Worm (Caenorhabditis elegans) whole organism, L4 larva: ENCODE data around the gene ilys-4.

ENCODE experiments used
- D1046.2 ChIP-seq: fragments of 200-800 bp; sonication (Bioruptor generic); IDR thresholded peaks from 2 replicates; pipeline ENCODE4 v1.3.6; 2022; ENCODE audit warnings: missing genetic modification characterization, missing compliant biosample characterization
- F10B5.3 ChIP-seq: sonication (generic microtip); optimal IDR thresholded peaks from 2 replicates; lab custom pipeline; 2016; ENCODE audit warnings: mild to moderate bottlenecking, missing genetic modification characterization, missing compliant biosample characterization
- Y105C5A.15 ChIP-seq: fragments of 200-800 bp; sonication (Bioruptor generic); IDR thresholded peaks from 2 replicates; pipeline ENCODE4 v1.3.6; 2022; ENCODE audit warnings: missing genetic modification characterization, missing compliant biosample characterization
- Y75B8A.6 ChIP-seq: fragments of 200-800 bp; sonication (Bioruptor generic); IDR thresholded peaks from 2 replicates; pipeline ENCODE4 v1.3.6; 2022; ENCODE audit warnings: missing genetic modification reagents, missing genetic modification characterization, missing compliant biosample characterization
- ZK546.5 ChIP-seq, 2 experiments: sonication (generic microtip); optimal IDR thresholded peaks; 2 replicates each; lab custom pipeline; 2017; ENCODE audit warnings: missing biosample characterization in 2 of 2, missing genetic modification characterization in 2 of 2
- aly-2 ChIP-seq: sonication (generic microtip); optimal IDR thresholded peaks from 2 replicates; lab custom pipeline; 2018; ENCODE audit warnings: missing biosample characterization, missing genetic modification characterization
- ceh-28 ChIP-seq: fragments of 150-350 bp; optimal IDR thresholded peaks from 2 replicates; lab custom pipeline; 2014; ENCODE audit warnings: missing biosample characterization, missing genetic modification reagents, missing genetic modification characterization
- ceh-32 ChIP-seq: sonication (generic microtip); optimal IDR thresholded peaks from 2 replicates; lab custom pipeline; 2016; ENCODE audit warnings: mild to moderate bottlenecking, missing genetic modification characterization, missing compliant biosample characterization; ENCODE audit not compliant: poor library complexity
- ceh-82 ChIP-seq: sonication (generic microtip); optimal IDR thresholded peaks from 2 replicates; lab custom pipeline; 2017; ENCODE audit warnings: missing biosample characterization, missing genetic modification characterization
- daf-12 ChIP-seq: fragments of 150-350 bp; optimal IDR thresholded peaks from 2 replicates; lab custom pipeline; 2014; ENCODE audit warnings: missing biosample characterization, missing genetic modification reagents, missing genetic modification characterization
- daf-16 ChIP-seq, 3 experiments: sonication (generic microtip); optimal IDR thresholded peaks; 2 replicates each; lab custom pipeline; 2016 to 2017; ENCODE audit warnings: missing genetic modification characterization in 3 of 3, missing genetic modification reagents in 3 of 3, mild to moderate bottlenecking in 2 of 3, missing compliant biosample characterization in 2 of 3, missing biosample characterization in 1 of 3, moderate library complexity in 1 of 3
- daf-19 ChIP-seq: fragments of 200-800 bp; sonication (Bioruptor generic); conservative IDR thresholded peaks from 2 replicates; pipeline ENCODE4 v1.3.6; 2022; ENCODE audit warnings: missing genetic modification characterization, missing compliant biosample characterization
- dmd-6 ChIP-seq: fragments of 200-800 bp; sonication (Bioruptor generic); IDR thresholded peaks from 2 replicates; pipeline ENCODE4 v1.3.6; 2022; ENCODE audit warnings: missing genetic modification reagents, missing genetic modification characterization, missing compliant biosample characterization
- dmd-8 ChIP-seq: fragments of 200-800 bp; sonication (Bioruptor generic); IDR thresholded peaks from 2 replicates; pipeline ENCODE4 v1.3.6; 2022; ENCODE audit warnings: missing genetic modification characterization, missing compliant biosample characterization
- dpl-1 ChIP-seq: fragments of 150-350 bp; optimal IDR thresholded peaks from 2 replicates; lab custom pipeline; 2014; ENCODE audit warnings: missing biosample characterization, missing genetic modification reagents, missing genetic modification characterization
- duxl-1 ChIP-seq: sonication (generic microtip); optimal IDR thresholded peaks from 2 replicates; lab custom pipeline; 2016; ENCODE audit warnings: mild to moderate bottlenecking, missing genetic modification characterization, moderate library complexity, missing compliant biosample characterization; ENCODE audit not compliant: poor library complexity
- dve-1 ChIP-seq: sonication (generic microtip); optimal IDR thresholded peaks from 2 replicates; lab custom pipeline; 2017; ENCODE audit warnings: antibody characterized with exemption, mild to moderate bottlenecking, missing genetic modification characterization, missing compliant biosample characterization; ENCODE audit not compliant: insufficient read depth
- fos-1 ChIP-seq: fragments of 150-350 bp; optimal IDR thresholded peaks from 2 replicates; lab custom pipeline; 2014; ENCODE audit warnings: missing biosample characterization, missing genetic modification characterization
- hlh-11 ChIP-seq: fragments of 200-800 bp; sonication (Bioruptor generic); optimal IDR thresholded peaks from 2 replicates; lab custom pipeline; 2018; ENCODE audit warnings: mild to moderate bottlenecking, missing genetic modification characterization, missing compliant biosample characterization
- hmg-1.1 ChIP-seq: fragments of 200-800 bp; sonication (Bioruptor generic); IDR thresholded peaks from 2 replicates; pipeline ENCODE4 v1.3.6; 2022; ENCODE audit warnings: missing genetic modification reagents, missing genetic modification characterization, missing compliant biosample characterization
- lin-1 ChIP-seq: fragments of 200-800 bp; sonication (Bioruptor generic); IDR thresholded peaks from 2 replicates; pipeline ENCODE4 v1.3.6; 2022; ENCODE audit warnings: missing genetic modification reagents, missing genetic modification characterization, missing compliant biosample characterization
- lin-38 ChIP-seq: fragments of 200-800 bp; sonication (Bioruptor generic); IDR thresholded peaks from 2 replicates; pipeline ENCODE4 v1.3.6; 2022; ENCODE audit warnings: missing genetic modification reagents, missing genetic modification characterization, missing compliant biosample characterization
- lin-39 ChIP-seq: fragments of 150-350 bp; optimal IDR thresholded peaks from 2 replicates; lab custom pipeline; 2014; ENCODE audit warnings: missing biosample characterization, missing genetic modification reagents, missing genetic modification characterization
- lir-3 ChIP-seq: sonication (generic microtip); optimal IDR thresholded peaks from 2 replicates; lab custom pipeline; 2016; ENCODE audit warnings: mild to moderate bottlenecking, missing genetic modification characterization, missing compliant biosample characterization
- lsy-2 ChIP-seq, 2 experiments: fragments of 150-350 bp in 1 of 2; sonication (generic microtip) in 1 of 2; optimal IDR thresholded peaks; 2 replicates each; lab custom pipeline; 2014 to 2017; ENCODE audit warnings: missing biosample characterization in 2 of 2, missing genetic modification characterization in 2 of 2
- madf-9 ChIP-seq: fragments of 200-800 bp; sonication (Bioruptor generic); conservative IDR thresholded peaks from 2 replicates; pipeline ENCODE4 v1.3.6; 2022; ENCODE audit warnings: missing genetic modification reagents, missing genetic modification characterization, missing compliant biosample characterization
- mdl-1 ChIP-seq, 2 experiments: fragments of 150-350 bp in 1 of 2; sonication (generic microtip) in 1 of 2; optimal IDR thresholded peaks; 2 replicates each; lab custom pipeline; 2014 to 2017; ENCODE audit warnings: missing biosample characterization in 2 of 2, missing genetic modification characterization in 2 of 2
- mdt-29 ChIP-seq: fragments of 200-800 bp; sonication (Bioruptor generic); IDR thresholded peaks from 2 replicates; pipeline ENCODE4 v1.3.6; 2022; ENCODE audit warnings: missing genetic modification reagents, missing genetic modification characterization, missing compliant biosample characterization
- mep-1 ChIP-seq: fragments of 150-350 bp; sonication (generic microtip); optimal IDR thresholded peaks from 3 replicates; lab custom pipeline; 2014; ENCODE audit warnings: missing biosample characterization, missing genetic modification characterization
- mxl-2 ChIP-seq: fragments of 200-800 bp; sonication (Bioruptor generic); conservative IDR thresholded peaks from 2 replicates; pipeline ENCODE4 v1.3.6; 2022; ENCODE audit warnings: missing genetic modification reagents, missing genetic modification characterization, missing compliant biosample characterization
- nhr-237 ChIP-seq: sonication (generic microtip); optimal IDR thresholded peaks from 2 replicates; lab custom pipeline; 2017; ENCODE audit warnings: missing biosample characterization, missing genetic modification characterization
- nhr-28 ChIP-seq: fragments of 150-350 bp; optimal IDR thresholded peaks from 2 replicates; lab custom pipeline; 2014; ENCODE audit warnings: missing biosample characterization, missing genetic modification characterization
- nhr-42 ChIP-seq: fragments of 200-800 bp; sonication (Bioruptor generic); IDR thresholded peaks from 2 replicates; pipeline ENCODE4 v1.3.6; 2022; ENCODE audit warnings: missing genetic modification characterization, missing compliant biosample characterization
- nhr-48 ChIP-seq: sonication (generic microtip); optimal IDR thresholded peaks from 2 replicates; lab custom pipeline; 2016; ENCODE audit warnings: mild to moderate bottlenecking, missing genetic modification characterization, missing compliant biosample characterization
- nhr-6 ChIP-seq: fragments of 150-350 bp; optimal IDR thresholded peaks from 2 replicates; lab custom pipeline; 2014; ENCODE audit warnings: missing biosample characterization, missing genetic modification characterization
- nhr-77 ChIP-seq: fragments of 150-350 bp; optimal IDR thresholded peaks from 2 replicates; lab custom pipeline; 2014; ENCODE audit warnings: missing biosample characterization, missing genetic modification characterization
- rbr-2 ChIP-seq: sonication (generic microtip); optimal IDR thresholded peaks from 2 replicates; lab custom pipeline; 2016; ENCODE audit warnings: missing genotype, missing genetic modification characterization, missing compliant biosample characterization
- saeg-2 ChIP-seq: fragments of 200-800 bp; sonication (Bioruptor generic); IDR thresholded peaks from 2 replicates; pipeline ENCODE4 v1.3.6; 2022; ENCODE audit warnings: missing genetic modification reagents, missing genetic modification characterization, missing compliant biosample characterization
- set-16 ChIP-seq: fragments of 200-800 bp; sonication (Bioruptor generic); IDR thresholded peaks from 2 replicates; pipeline ENCODE4 v1.3.6; 2022; ENCODE audit warnings: missing genetic modification reagents, missing genetic modification characterization, missing compliant biosample characterization
- skn-1 ChIP-seq: fragments of 150-350 bp; optimal IDR thresholded peaks from 2 replicates; lab custom pipeline; 2014; ENCODE audit warnings: missing biosample characterization, missing genetic modification characterization
- snpc-1.2 ChIP-seq: fragments of 200-800 bp; sonication (Bioruptor generic); IDR thresholded peaks from 2 replicates; pipeline ENCODE4 v1.3.6; 2022; ENCODE audit warnings: missing genetic modification reagents, missing genetic modification characterization, missing compliant biosample characterization
- spr-1 ChIP-seq: sonication (generic microtip); optimal IDR thresholded peaks from 2 replicates; lab custom pipeline; 2016; ENCODE audit warnings: mild to moderate bottlenecking, missing genetic modification characterization, missing compliant biosample characterization
- tra-1 ChIP-seq: fragments of 200-800 bp; sonication (Bioruptor generic); IDR thresholded peaks from 2 replicates; pipeline ENCODE4 v1.3.6; 2022; ENCODE audit warnings: missing genetic modification reagents, missing genetic modification characterization, missing compliant biosample characterization
- unc-130 ChIP-seq: sonication (generic microtip); optimal IDR thresholded peaks from 2 replicates; lab custom pipeline; 2016; ENCODE audit warnings: missing genetic modification reagents, missing genetic modification characterization, missing compliant biosample characterization
- unc-39 ChIP-seq: sonication (generic microtip); optimal IDR thresholded peaks from 2 replicates; lab custom pipeline; 2017; ENCODE audit warnings: missing biosample characterization, missing genetic modification characterization
- vab-7 ChIP-seq: fragments of 200-800 bp; sonication (Bioruptor generic); IDR thresholded peaks from 2 replicates; pipeline ENCODE4 v1.3.6; 2022; ENCODE audit warnings: missing genetic modification reagents, missing genetic modification characterization, missing compliant biosample characterization
- zag-1 ChIP-seq: fragments of 150-350 bp; optimal IDR thresholded peaks from 2 replicates; lab custom pipeline; 2014; ENCODE audit warnings: missing biosample characterization, missing genetic modification characterization
- zip-11 ChIP-seq: fragments of 200-800 bp; sonication (Bioruptor generic); IDR thresholded peaks from 2 replicates; pipeline ENCODE4 v1.3.6; 2022; ENCODE audit warnings: missing genetic modification characterization, missing compliant biosample characterization
- zip-2 ChIP-seq: fragments of 150-350 bp; optimal IDR thresholded peaks from 2 replicates; lab custom pipeline; 2014; ENCODE audit warnings: missing biosample characterization, missing genetic modification characterization
- ztf-11 ChIP-seq: fragments of 150-350 bp; optimal IDR thresholded peaks from 2 replicates; lab custom pipeline; 2014; ENCODE audit warnings: missing biosample characterization, missing genetic modification characterization
- ztf-7 ChIP-seq: fragments of 150-350 bp; optimal IDR thresholded peaks from 2 replicates; lab custom pipeline; 2014; ENCODE audit warnings: missing biosample characterization, missing genetic modification characterization

The ilys-4 gene

DNA sequence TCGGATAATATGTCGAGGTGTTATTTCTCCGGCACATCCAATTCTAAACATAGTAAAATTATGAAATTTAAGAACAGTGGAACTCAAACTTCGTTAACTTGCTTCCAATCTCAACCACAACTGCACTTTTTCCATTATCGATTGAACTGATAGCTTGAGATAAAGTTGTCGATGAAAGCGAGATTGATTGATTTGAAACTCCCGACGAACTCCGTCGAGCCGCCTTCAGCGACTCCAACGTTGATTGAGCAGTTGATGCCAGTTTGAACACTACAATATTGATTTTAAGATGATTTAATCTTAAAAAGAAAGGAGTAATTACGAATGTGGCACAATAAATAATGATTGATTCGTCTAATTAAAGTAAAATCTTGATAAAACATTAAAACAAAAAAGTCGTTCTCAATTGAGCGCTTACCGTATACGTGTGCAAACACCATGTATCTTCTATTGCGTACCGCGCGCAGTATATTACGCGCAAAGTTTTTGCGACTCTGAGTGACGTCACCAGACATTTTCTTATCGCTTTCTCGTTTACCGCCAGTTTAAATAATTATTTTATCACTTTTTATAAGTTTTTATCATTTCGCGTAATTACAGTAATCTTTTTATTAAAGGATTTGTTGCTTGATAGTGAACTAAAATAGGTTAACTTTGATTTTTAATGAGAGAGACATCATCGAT, 5.0 kb upstream of the ilys-4 start, which contains the start of gene arp-11:
Gene arp-11 (minus strand): TSS at position 51 of the 684 bp plus-strand sequence.
- TF ChIP-seq mep-1 (tag; lab: Kevin White, UChicago) (peak; percentile 83), snpc-1.2 (GFP tag; lab: Robert Waterston, UW) (no peak), mxl-2 (GFP tag; lab: Robert Waterston, UW) (no peak), unc-39 (no peak), saeg-2 (GFP tag; lab: Robert Waterston, UW) (no peak), vab-7 (GFP tag; lab: Robert Waterston, UW) (no peak), lir-3 (tag; lab: Kevin White, UChicago) (no peak), aly-2 (no peak), Y75B8A.6 (no peak), F10B5.3 (tag; lab: Kevin White, UChicago) (no peak), mdt-29 (GFP tag; lab: Robert Waterston, UW) (no peak), lin-39 (no peak), ceh-82 (tag; lab: Kevin White, UChicago) (no peak), nhr-6 (tag; lab: Kevin White, UChicago) (peak; percentile 62), zip-2 (tag; lab: Kevin White, UChicago) (no peak), nhr-237 (no peak), ceh-28 (no peak), duxl-1 (no peak), ztf-7 (tag; lab: Kevin White, UChicago) (no peak), D1046.2 (GFP tag; lab: Robert Waterston, UW) (no peak), unc-130 (GFP tag; lab: Kevin White, UChicago) (no peak), nhr-28 (tag; lab: Kevin White, UChicago) (peak; percentile 65), fos-1 (tag; lab: Kevin White, UChicago) (no peak), lsy-2 (tag; optimal IDR thresholded peaks at IDR 0.05; lab: Kevin White, UChicago) (peak; percentile 75 to 98), zip-11 (GFP tag; lab: Robert Waterston, UW) (no peak), Y105C5A.15 (GFP tag; lab: Robert Waterston, UW) (no peak), dmd-8 (no peak), spr-1 (tag; lab: Kevin White, UChicago) (no peak), daf-12 (tag; lab: Kevin White, UChicago) (no peak), ceh-32 (tag; lab: Kevin White, UChicago) (no peak), ZK546.5 (tag; optimal IDR thresholded peaks at IDR 0.05; lab: Kevin White, UChicago) (no peak), daf-19 (no peak), lin-38 (GFP tag; lab: Robert Waterston, UW) (peak; percentile 60), ztf-11 (no peak), dpl-1 (peak; percentile 77), madf-9 (GFP tag; lab: Robert Waterston, UW) (no peak), daf-16 (GFP tag; optimal IDR thresholded peaks at IDR 0.05; lab: Kevin White, UChicago) (peak in 1 of 2 experiments; percentile 5), daf-16 (tag; optimal IDR thresholded peaks at IDR 0.05; lab: Kevin White, UChicago) (peak; percentile 77), zag-1 (tag; lab: Kevin White, UChicago) (no peak), nhr-77 (tag; lab: Kevin White, UChicago) (peak; percentile 67), rbr-2 (tag; lab: Kevin White, UChicago) (peak; percentile 62), nhr-48 (tag; lab: Kevin White, UChicago) (peak; percentile 25), tra-1 (GFP tag; lab: Robert Waterston, UW) (0 out of 2 replicates have a peak, but pooled peaks have one; percentile 25), hlh-11 (peak; percentile 74), lin-1 (GFP tag; lab: Robert Waterston, UW) (0 out of 2 replicates have a peak, but pooled peaks have one; percentile 33), dmd-6 (GFP tag; lab: Robert Waterston, UW) (peak; percentile 73), hmg-1.1 (GFP tag; lab: Robert Waterston, UW) (peak; percentile 61), nhr-42 (GFP tag; lab: Robert Waterston, UW) (no peak), dve-1 (tag; lab: Kevin White, UChicago) (peak; percentile 96), set-16 (GFP tag; lab: Robert Waterston, UW) (no peak), mdl-1 (tag; optimal IDR thresholded peaks at IDR 0.05; lab: Kevin White, UChicago) (peak in 1 of 2 experiments; percentile 6), skn-1 (tag; lab: Kevin White, UChicago) (no peak)
